Fruit fly (Drosophila melanogaster) whole organism, prepupa: ENCODE results near the gene Adss.
A peak's percentile ranks its signal among the peaks of the same experiment; 100 is the strongest.

Experiments
- Blimp-1 ChIP-seq: fragments of 200-800 bp; sonication (Bioruptor generic); optimal IDR thresholded peaks from 3 replicates; lab custom pipeline; 2017; ENCODE audit warnings: missing biosample characterization, missing genetic modification characterization, mild to moderate bottlenecking, moderate library complexity, missing genetic modification reagents
- CG10631 ChIP-seq: fragments of 200-800 bp; sonication (Bioruptor generic); optimal IDR thresholded peaks from 2 replicates; lab custom pipeline; 2016; ENCODE audit warnings: missing biosample characterization, missing genetic modification characterization
- CG10669 ChIP-seq: fragments of 200-800 bp; sonication (Bioruptor generic); optimal IDR thresholded peaks from 3 replicates; lab custom pipeline; 2018; ENCODE audit warnings: missing biosample characterization, mild to moderate bottlenecking, missing genetic modification characterization, moderate library complexity
- CG11294 ChIP-seq: fragments of 200-800 bp; sonication (Bioruptor generic); IDR thresholded peaks from 2 replicates; pipeline ENCODE4 v1.3.6; 2022; ENCODE audit warnings: missing biosample characterization, missing genetic modification characterization
- CG11902 ChIP-seq: fragments of 200-800 bp; sonication (Bioruptor generic); optimal IDR thresholded peaks from 3 replicates; lab custom pipeline; 2016; ENCODE audit warnings: missing biosample characterization, missing genetic modification characterization
- CG15336 ChIP-seq: fragments of 200-800 bp; sonication (Bioruptor generic); IDR thresholded peaks from 2 replicates; pipeline ENCODE4 v1.3.6; 2022; ENCODE audit warnings: missing biosample characterization, missing genetic modification characterization
- CG16779 ChIP-seq: fragments of 200-800 bp; sonication (Bioruptor generic); optimal IDR thresholded peaks from 3 replicates; lab custom pipeline; 2017; ENCODE audit warnings: missing biosample characterization, mild to moderate bottlenecking, missing genetic modification characterization
- CG3032 ChIP-seq: fragments of 200-800 bp; optimal IDR thresholded peaks from 2 replicates; lab custom pipeline; 2019; ENCODE audit warnings: missing biosample characterization, mild to moderate bottlenecking, missing genetic modification characterization, moderate library complexity
- CG31627 ChIP-seq: fragments of 200-800 bp; sonication (Bioruptor generic); optimal IDR thresholded peaks from 3 replicates; lab custom pipeline; 2016; ENCODE audit warnings: missing biosample characterization, missing genetic modification characterization
- CG32006 ChIP-seq: fragments of 200-800 bp; sonication (Bioruptor generic); optimal IDR thresholded peaks from 3 replicates; lab custom pipeline; 2017; ENCODE audit warnings: missing biosample characterization, mild to moderate bottlenecking, missing genetic modification characterization
- CG34406 ChIP-seq: fragments of 200-800 bp; sonication (Bioruptor generic); optimal IDR thresholded peaks from 3 replicates; lab custom pipeline; 2016; ENCODE audit warnings: missing biosample characterization, missing genetic modification characterization
- CG3919 ChIP-seq: fragments of 200-800 bp; sonication (Bioruptor generic); optimal IDR thresholded peaks from 3 replicates; lab custom pipeline; 2016; ENCODE audit warnings: missing biosample characterization, missing genetic modification characterization
- CG4318 ChIP-seq: fragments of 200-800 bp; sonication (Bioruptor generic); optimal IDR thresholded peaks from 3 replicates; lab custom pipeline; 2017; ENCODE audit warnings: missing biosample characterization, mild to moderate bottlenecking, missing genetic modification characterization
- CG6163 ChIP-seq: fragments of 200-800 bp; sonication (Bioruptor generic); IDR thresholded peaks from 3 replicates; pipeline ENCODE4 v1.3.6; 2022; ENCODE audit warnings: missing biosample characterization, missing genetic modification characterization
- CG6276 ChIP-seq: fragments of 200-800 bp; sonication (Bioruptor generic); optimal IDR thresholded peaks from 2 replicates; lab custom pipeline; 2017; ENCODE audit warnings: missing biosample characterization, mild to moderate bottlenecking, missing genetic modification characterization
- CG6792 ChIP-seq: fragments of 200-800 bp; sonication (Bioruptor generic); optimal IDR thresholded peaks from 3 replicates; lab custom pipeline; 2016; ENCODE audit warnings: missing biosample characterization, missing genetic modification characterization
- CG6854 ChIP-seq: fragments of 200-800 bp; sonication (Bioruptor generic); optimal IDR thresholded peaks from 2 replicates; lab custom pipeline; 2017; ENCODE audit warnings: missing biosample characterization, mild to moderate bottlenecking, missing genetic modification characterization
- CG8119 ChIP-seq: fragments of 200-800 bp; sonication (Bioruptor generic); IDR thresholded peaks from 3 replicates; pipeline ENCODE4 v1.3.6; 2022; ENCODE audit warnings: missing biosample characterization, missing genetic modification characterization
- CG8319 ChIP-seq: fragments of 200-800 bp; sonication (Bioruptor generic); optimal IDR thresholded peaks from 3 replicates; lab custom pipeline; 2016; ENCODE audit warnings: missing biosample characterization, missing genetic modification characterization
- CG8632 ChIP-seq: fragments of 200-800 bp; sonication (Bioruptor generic); optimal IDR thresholded peaks from 3 replicates; lab custom pipeline; 2016; ENCODE audit warnings: missing biosample characterization, missing genetic modification characterization
- CG9139 ChIP-seq: fragments of 200-800 bp; sonication (Bioruptor generic); optimal IDR thresholded peaks from 3 replicates; lab custom pipeline; 2017; ENCODE audit warnings: missing biosample characterization, mild to moderate bottlenecking, missing genetic modification characterization
- Eip75B ChIP-seq: fragments of 200-800 bp; sonication (Bioruptor generic); optimal IDR thresholded peaks from 3 replicates; lab custom pipeline; 2016; ENCODE audit warnings: missing biosample characterization, missing genetic modification characterization
- Eip93F ChIP-seq: fragments of 200-800 bp; sonication (Bioruptor generic); optimal IDR thresholded peaks from 2 replicates; lab custom pipeline; 2016; ENCODE audit warnings: missing biosample characterization, mild to moderate bottlenecking, missing genetic modification characterization
- Ets21C ChIP-seq: fragments of 200-800 bp; sonication (Bioruptor generic); optimal IDR thresholded peaks from 3 replicates; lab custom pipeline; 2016; ENCODE audit warnings: missing biosample characterization, missing genetic modification characterization
- Ets96B ChIP-seq: fragments of 200-800 bp; optimal IDR thresholded peaks from 2 replicates; lab custom pipeline; 2019; ENCODE audit warnings: missing biosample characterization, mild to moderate bottlenecking, missing genetic modification characterization, moderate library complexity
- Gug ChIP-seq: fragments of 200-800 bp; sonication (Bioruptor generic); IDR thresholded peaks from 2 replicates; pipeline ENCODE4 v1.3.6; 2022; ENCODE audit warnings: missing biosample characterization, missing genetic modification characterization
- Hr38 ChIP-seq: sonication (Bioruptor generic); optimal IDR thresholded peaks from 2 replicates; lab custom pipeline; 2016; ENCODE audit warnings: missing biosample characterization, missing genetic modification characterization
- Hr4 ChIP-seq: fragments of 200-800 bp; sonication (Bioruptor generic); optimal IDR thresholded peaks from 3 replicates; lab custom pipeline; 2016; ENCODE audit warnings: missing biosample characterization, missing genetic modification characterization
- Lpt ChIP-seq: fragments of 200-800 bp; sonication (Bioruptor generic); optimal IDR thresholded peaks from 3 replicates; lab custom pipeline; 2016; ENCODE audit warnings: missing biosample characterization, missing genetic modification characterization
- Met ChIP-seq: fragments of 200-800 bp; sonication (Bioruptor generic); optimal IDR thresholded peaks from 3 replicates; lab custom pipeline; 2016; ENCODE audit warnings: missing biosample characterization, missing genetic modification characterization
- OdsH ChIP-seq: fragments of 200-800 bp; sonication (Bioruptor generic); optimal IDR thresholded peaks from 3 replicates; lab custom pipeline; 2016; ENCODE audit warnings: missing biosample characterization, missing genetic modification characterization
- Sox102F ChIP-seq: fragments of 200-800 bp; sonication (Bioruptor generic); optimal IDR thresholded peaks from 2 replicates; lab custom pipeline; 2016; ENCODE audit warnings: missing biosample characterization, mild to moderate bottlenecking, missing genetic modification characterization
- Sox14 ChIP-seq: fragments of 200-800 bp; sonication (Bioruptor generic); optimal IDR thresholded peaks from 3 replicates; lab custom pipeline; 2016; ENCODE audit warnings: missing biosample characterization, missing genetic modification characterization
- achi ChIP-seq: fragments of 200-800 bp; sonication (Bioruptor generic); optimal IDR thresholded peaks from 3 replicates; lab custom pipeline; 2016; ENCODE audit warnings: missing biosample characterization, missing genetic modification characterization
- acj6 ChIP-seq: fragments of 200-800 bp; sonication (Bioruptor generic); optimal IDR thresholded peaks from 3 replicates; lab custom pipeline; 2016; ENCODE audit warnings: missing biosample characterization, missing genetic modification characterization
- cyc ChIP-seq: fragments of 200-800 bp; sonication (Bioruptor generic); optimal IDR thresholded peaks from 3 replicates; lab custom pipeline; 2016; ENCODE audit warnings: missing biosample characterization, missing genetic modification characterization
- dac ChIP-seq: fragments of 200-800 bp; sonication (Bioruptor generic); optimal IDR thresholded peaks from 2 replicates; lab custom pipeline; 2017; ENCODE audit warnings: missing biosample characterization, mild to moderate bottlenecking, missing genetic modification characterization
- dsx ChIP-seq: fragments of 200-800 bp; optimal IDR thresholded peaks from 3 replicates; lab custom pipeline; 2019; ENCODE audit warnings: missing biosample characterization, mild to moderate bottlenecking, missing genetic modification characterization, moderate library complexity; ENCODE audit not compliant: poor library complexity, severe bottlenecking
- esn ChIP-seq: fragments of 200-800 bp; sonication (Bioruptor generic); optimal IDR thresholded peaks from 2 replicates; lab custom pipeline; 2016; ENCODE audit warnings: missing biosample characterization, mild to moderate bottlenecking, missing genetic modification characterization, moderate library complexity
- fd59A ChIP-seq: fragments of 200-800 bp; sonication (Bioruptor generic); optimal IDR thresholded peaks from 2 replicates; lab custom pipeline; 2017; ENCODE audit warnings: missing biosample characterization, mild to moderate bottlenecking, missing genetic modification characterization, missing genetic modification reagents
- fd85E ChIP-seq: fragments of 200-800 bp; sonication (Bioruptor generic); optimal IDR thresholded peaks from 3 replicates; lab custom pipeline; 2016; ENCODE audit warnings: missing biosample characterization, missing genetic modification characterization
- fkh ChIP-seq: fragments of 200-800 bp; sonication (Bioruptor generic); optimal IDR thresholded peaks from 3 replicates; lab custom pipeline; 2017; ENCODE audit warnings: missing biosample characterization, mild to moderate bottlenecking, missing genetic modification characterization, moderate library complexity
- lz ChIP-seq: fragments of 200-800 bp; sonication (Bioruptor generic); optimal IDR thresholded peaks from 3 replicates; lab custom pipeline; 2016; ENCODE audit warnings: missing biosample characterization, missing genetic modification characterization
- net ChIP-seq: fragments of 200-800 bp; sonication (Bioruptor generic); optimal IDR thresholded peaks from 3 replicates; lab custom pipeline; 2016; ENCODE audit warnings: missing biosample characterization, missing genetic modification characterization
- pdm3 ChIP-seq: fragments of 200-800 bp; sonication (Bioruptor generic); optimal IDR thresholded peaks from 3 replicates; lab custom pipeline; 2016; ENCODE audit warnings: missing biosample characterization, missing genetic modification characterization
- spab ChIP-seq: fragments of 200-800 bp; sonication (Bioruptor generic); optimal IDR thresholded peaks from 2 replicates; lab custom pipeline; 2017; ENCODE audit warnings: missing biosample characterization, mild to moderate bottlenecking, missing genetic modification characterization, missing genetic modification reagents
- ss ChIP-seq, 2 experiments: fragments of 200-800 bp; sonication (Bioruptor generic); optimal IDR thresholded peaks; 2 replicates in 1 of 2; 3 replicates in 1 of 2; lab custom pipeline; 2017 to 2018; ENCODE audit warnings: mild to moderate bottlenecking in 2 of 2, missing biosample characterization in 2 of 2, missing genetic modification characterization in 2 of 2, moderate library complexity in 1 of 2
- topi ChIP-seq: fragments of 200-800 bp; sonication (Bioruptor generic); optimal IDR thresholded peaks from 3 replicates; lab custom pipeline; 2016; ENCODE audit warnings: missing biosample characterization, missing genetic modification characterization

Adss gene

DNA sequence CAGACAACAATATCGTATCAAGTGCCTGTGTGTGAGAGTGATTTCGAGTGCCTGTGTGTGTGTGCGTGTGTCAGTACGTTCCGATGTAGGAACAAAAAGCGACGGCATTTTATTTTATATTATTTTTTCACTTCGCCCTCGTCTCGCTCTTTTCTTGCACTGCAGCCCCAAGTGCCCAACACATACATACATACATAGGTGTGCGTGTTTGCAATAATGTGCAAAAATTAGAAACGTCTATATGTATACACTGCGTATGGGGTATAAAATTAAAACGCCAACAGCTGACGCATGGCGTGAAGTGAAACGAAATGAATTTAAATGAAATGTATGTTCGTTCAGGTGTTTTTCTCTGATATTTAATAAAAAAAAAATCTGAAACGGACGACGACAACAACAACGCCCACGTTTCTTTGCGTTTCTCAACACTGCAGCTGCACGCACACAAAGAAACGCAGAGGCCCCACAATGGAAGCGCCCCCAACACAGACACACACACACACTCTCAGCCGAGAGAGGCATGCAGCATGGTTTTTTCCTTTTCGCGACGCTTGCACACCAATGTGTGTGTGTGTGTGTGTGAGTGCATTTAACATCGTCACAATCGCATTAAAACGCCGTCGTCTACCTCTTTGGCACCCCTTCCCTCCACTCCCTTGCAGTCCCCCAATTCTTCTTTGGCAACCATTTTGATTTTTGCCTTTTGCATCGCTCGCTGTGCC is 46.5 kb downstream of the Adss start (continued):
- TF ChIP-seq cyc (peak; percentile 24), CG9139 (peak; percentile 29), esn (GFP tag; lab: Kevin White, UChicago) (peak; percentile 71), OdsH (GFP tag; lab: Kevin White, UChicago) (peak; percentile 59), Met (GFP tag; lab: Kevin White, UChicago) (peak; percentile 54), CG6792 (GFP tag; lab: Kevin White, UChicago) (peak; percentile 56), CG3032 (tag; lab: Kevin White, UChicago) (peak; percentile 26), achi (GFP tag; lab: Kevin White, UChicago) (peak; percentile 62), CG6276 (GFP tag; lab: Kevin White, UChicago) (peak; percentile 52), CG10669 (GFP tag; lab: Kevin White, UChicago) (peak; percentile 33), CG31627 (GFP tag; lab: Kevin White, UChicago) (peak; percentile 32), Blimp-1 (no peak), Hr4 (GFP tag; lab: Kevin White, UChicago) (peak; percentile 74), CG8119 (GFP tag; lab: Robert Waterston, UW) (peak; percentile 48; the same call in 2 of the 3 replicates), CG16779 (peak; percentile 38), dsx (peak; percentile 35), Hr38 (GFP tag; lab: Kevin White, UChicago) (no peak), ss (GFP tag; optimal IDR thresholded peaks at IDR 0.05; lab: Kevin White, UChicago) (peak; percentile 40 to 72)

DNA sequence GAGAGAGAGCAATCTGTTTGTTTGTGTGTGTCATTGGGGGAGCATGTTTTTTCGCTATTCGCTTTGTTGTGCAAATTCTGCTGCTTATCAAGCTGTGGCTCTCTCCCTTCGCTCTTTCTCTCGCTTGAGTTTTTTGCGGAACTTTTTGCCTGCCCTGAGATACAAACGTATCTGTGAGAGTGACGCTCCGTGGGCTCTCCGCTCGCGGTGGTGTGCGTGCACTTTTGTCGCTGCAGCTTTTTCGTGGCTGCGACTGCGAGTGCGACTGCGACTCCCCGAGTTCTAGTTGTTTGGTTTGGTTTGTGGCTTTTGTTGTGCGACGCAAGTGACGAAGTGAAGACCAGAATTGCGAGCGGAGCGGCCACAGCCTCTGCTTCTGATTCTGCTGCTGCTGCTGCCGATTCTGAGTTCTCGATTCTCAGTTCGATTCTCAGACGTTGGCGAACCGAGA is 47.7 kb downstream of the Adss start:
- TF ChIP-seq CG31627 (GFP tag; lab: Kevin White, UChicago) (no peak), Ets96B (peak; percentile 21), Lpt (no peak), dsx (peak; percentile 57), Eip75B (GFP tag; lab: Kevin White, UChicago) (peak; percentile 37), CG6276 (GFP tag; lab: Kevin White, UChicago) (no peak), fkh (no peak), CG8319 (GFP tag; lab: Kevin White, UChicago) (no peak), CG4318 (GFP tag; lab: Kevin White, UChicago) (no peak), net (GFP tag; lab: Kevin White, UChicago) (no peak), Ets21C (GFP tag; lab: Kevin White, UChicago) (no peak), CG11294 (GFP tag; lab: Robert Waterston, UW) (peak; percentile 45; the same call in 1 of the 2 replicates), CG11902 (GFP tag; lab: Kevin White, UChicago) (no peak), fd59A (GFP tag; lab: Kevin White, UChicago) (no peak), Sox14 (GFP tag; lab: Kevin White, UChicago) (no peak), spab (GFP tag; lab: Kevin White, UChicago) (no peak), CG6163 (GFP tag; lab: Robert Waterston, UW) (peak; percentile 87), Sox102F (GFP tag; lab: Kevin White, UChicago) (peak; percentile 43), ss (GFP tag; optimal IDR thresholded peaks at IDR 0.05; lab: Kevin White, UChicago) (peak; percentile 33 to 78), CG15336 (GFP tag; lab: Robert Waterston, UW) (peak; percentile 82), CG32006 (GFP tag; lab: Kevin White, UChicago) (no peak), Blimp-1 (no peak), acj6 (GFP tag; lab: Kevin White, UChicago) (no peak), pdm3 (GFP tag; lab: Kevin White, UChicago) (no peak), CG8119 (GFP tag; lab: Robert Waterston, UW) (peak; percentile 65), CG34406 (GFP tag; lab: Kevin White, UChicago) (no peak), CG6854 (GFP tag; lab: Kevin White, UChicago) (peak; percentile 83), achi (GFP tag; lab: Kevin White, UChicago) (no peak), lz (no peak), fd85E (GFP tag; lab: Kevin White, UChicago) (peak; percentile 93), Gug (peak; percentile 45; the same call in 1 of the 2 replicates), CG3919 (no peak), Eip93F (GFP tag; lab: Kevin White, UChicago) (peak; percentile 84), Hr4 (GFP tag; lab: Kevin White, UChicago) (no peak), CG10631 (GFP tag; lab: Kevin White, UChicago) (no peak), CG8632 (no peak), topi (GFP tag; lab: Kevin White, UChicago) (peak; percentile 11), dac (GFP tag; lab: Kevin White, UChicago) (no peak)
